Fruit fly (Drosophila melanogaster) S2 (cell line): ENCODE results near the gene mtsh.

ENCODE experiments used
- CG8478 ChIP-seq: fragments of >200 bp; optimal IDR thresholded peaks from 2 replicates; lab custom pipeline; 2018
- CTCF ChIP-seq, 2 experiments: fragments of >200 bp; optimal IDR thresholded peaks; 2 replicates each; lab custom pipeline; 2018

DNA sequence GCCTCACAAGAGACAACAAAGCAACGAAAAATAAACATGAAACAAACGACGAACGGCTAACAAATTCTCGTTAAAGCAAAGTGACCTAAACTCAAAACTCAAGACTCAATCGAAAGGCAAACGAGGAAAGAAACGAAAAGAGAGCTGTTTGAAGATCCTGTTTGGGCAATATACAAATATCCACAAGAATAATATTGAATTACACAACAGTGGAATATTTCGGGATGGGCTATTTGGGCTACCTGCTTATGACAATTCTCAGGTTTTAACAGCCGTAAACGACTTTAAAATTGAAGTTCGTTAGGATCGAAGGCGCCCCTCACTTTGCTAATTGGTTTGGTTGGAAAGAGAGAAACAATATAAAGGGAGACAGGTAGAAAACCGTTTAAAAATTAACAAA lies 43.4 kb downstream of the mtsh start:
- TF ChIP-seq CG8478 (lab: Kevin White, UChicago) (no peak), CTCF (optimal IDR thresholded peaks at IDR 0.05; lab: Kevin White, UChicago) (no peak)
